Worm (Caenorhabditis elegans): ENCODE measurements around the gene ceph-41.

Gene ceph-41

ce11 chrIV:8126902-8127301, at the start of gene ceph-41:
TSS of gene ceph-41 (plus strand) at chrIV:8127202.
- no peak for TF ChIP-seq scrt-1 (GFP tag; IDR thresholded peaks at IDR 0.05)
- TF ChIP-seq hnd-1 (tag; optimal IDR thresholded peaks at IDR 0.05), result no peak
- TF ChIP-seq ceh-13 (GFP tag; optimal IDR thresholded peaks at IDR 0.05), result no peak
- no peak for TF ChIP-seq tbx-37 (GFP tag; conservative IDR thresholded peaks at IDR 0.05)

DNA sequence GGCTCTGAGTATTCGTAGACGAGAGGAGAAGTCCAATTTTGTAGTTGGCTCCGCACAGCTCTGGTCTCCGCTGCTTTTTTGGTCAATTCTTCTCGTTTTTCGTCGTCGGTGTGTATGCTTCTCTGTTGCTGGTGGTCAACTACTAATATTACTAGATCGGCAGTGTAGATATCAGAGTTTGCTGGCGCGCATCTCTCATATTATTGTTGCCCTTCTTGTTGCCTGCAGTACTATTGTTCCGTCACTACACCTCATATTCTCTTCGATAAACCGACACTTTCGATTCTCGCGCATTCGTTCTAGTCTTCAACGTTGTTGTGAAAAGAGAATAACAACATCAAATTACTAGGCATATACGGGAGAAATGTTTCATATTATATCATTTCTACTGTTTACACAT, 46.8 kb upstream of the ceph-41 start:
- TF ChIP-seq ceh-36 (tag; optimal IDR thresholded peaks at IDR 0.05) (no peak), tbx-37 (GFP tag; conservative IDR thresholded peaks at IDR 0.05) (no peak), tra-4 (tag; optimal IDR thresholded peaks at IDR 0.05) (no peak), pes-1 (GFP tag; IDR thresholded peaks at IDR 0.05) (no peak), ama-1 (optimal IDR thresholded peaks at IDR 0.05) (no peak), ets-7 (tag; optimal IDR thresholded peaks at IDR 0.05) (no peak), scrt-1 (GFP tag; IDR thresholded peaks at IDR 0.05) (no peak), hmg-4 (GFP tag; optimal IDR thresholded peaks at IDR 0.05) (no peak), hmbx-1 (tag; optimal IDR thresholded peaks at IDR 0.05) (no peak), aly-1 (tag; optimal IDR thresholded peaks at IDR 0.05) (no peak), hnd-1 (tag; optimal IDR thresholded peaks at IDR 0.05) (no peak)

ce11 chrIV:8080782-8081181, 46.2 kb upstream of the ceph-41 start:
- no peak for TF ChIP-seq B0310.2 (tag; optimal IDR thresholded peaks at IDR 0.05)
- no peak for TF ChIP-seq tbx-11 (GFP tag; IDR thresholded peaks at IDR 0.05)
- TF ChIP-seq ama-1 (optimal IDR thresholded peaks at IDR 0.05), result no peak
- TF ChIP-seq ceh-36 (tag; optimal IDR thresholded peaks at IDR 0.05), result no peak
- TF ChIP-seq hnd-1 (tag; optimal IDR thresholded peaks at IDR 0.05), result no peak
- no peak for TF ChIP-seq tra-4 (tag; optimal IDR thresholded peaks at IDR 0.05)
- TF ChIP-seq aly-1 (tag; optimal IDR thresholded peaks at IDR 0.05), result no peak
- TF ChIP-seq scrt-1 (GFP tag; IDR thresholded peaks at IDR 0.05), result no peak
- TF ChIP-seq hmbx-1 (tag; optimal IDR thresholded peaks at IDR 0.05), result no peak

ce11 chrIV:8086552-8086951, 40.5 kb upstream of the ceph-41 start, which contains the start of gene nsy-7:
TSS of gene nsy-7 (minus strand) at chrIV:8086652.
- TF ChIP-seq ama-1 (optimal IDR thresholded peaks at IDR 0.05) (no peak), tbx-11 (GFP tag; IDR thresholded peaks at IDR 0.05) (no peak), aly-1 (tag; optimal IDR thresholded peaks at IDR 0.05) (no peak), hnd-1 (tag; optimal IDR thresholded peaks at IDR 0.05) (no peak), hmg-4 (GFP tag; optimal IDR thresholded peaks at IDR 0.05) (no peak), flt-1 (GFP tag; IDR thresholded peaks at IDR 0.05) (no peak), tbx-37 (GFP tag; conservative IDR thresholded peaks at IDR 0.05) (no peak), hmbx-1 (tag; optimal IDR thresholded peaks at IDR 0.05) (no peak)

DNA sequence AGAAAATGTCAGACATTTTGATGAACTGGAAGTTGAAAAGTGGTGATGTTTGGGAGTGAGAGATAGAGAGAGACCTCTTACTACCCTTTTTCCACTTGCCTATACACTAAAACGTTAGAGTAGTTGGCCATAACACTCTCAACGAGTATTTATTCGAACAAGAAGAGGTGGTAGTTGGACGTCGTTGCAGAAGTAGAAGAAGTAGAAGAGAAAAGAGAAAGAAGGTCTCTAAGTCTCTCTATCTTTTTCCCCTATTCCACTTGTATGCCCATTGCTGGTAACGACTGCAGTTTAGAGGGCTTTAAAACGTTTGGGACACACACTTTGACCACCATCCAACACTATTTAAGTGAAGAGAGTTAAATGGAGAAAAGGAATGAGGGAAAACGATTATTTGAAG, 35.5 kb upstream of the ceph-41 start:
- no peak for TF ChIP-seq aly-1 (tag; optimal IDR thresholded peaks at IDR 0.05)
- no peak for TF ChIP-seq tra-4 (tag; optimal IDR thresholded peaks at IDR 0.05)
- no peak for TF ChIP-seq flt-1 (GFP tag; IDR thresholded peaks at IDR 0.05)
- no peak for TF ChIP-seq hnd-1 (tag; optimal IDR thresholded peaks at IDR 0.05)
- TF ChIP-seq tbx-37 (GFP tag; conservative IDR thresholded peaks at IDR 0.05), result no peak
- TF ChIP-seq ama-1 (optimal IDR thresholded peaks at IDR 0.05), result no peak
- TF ChIP-seq B0310.2 (tag; optimal IDR thresholded peaks at IDR 0.05), result no peak
- TF ChIP-seq ets-7 (tag; optimal IDR thresholded peaks at IDR 0.05), result no peak
- TF ChIP-seq ceh-13 (GFP tag; optimal IDR thresholded peaks at IDR 0.05), result no peak
- no peak for TF ChIP-seq pes-1 (GFP tag; IDR thresholded peaks at IDR 0.05)
- no peak for TF ChIP-seq F13C5.2 (tag; optimal IDR thresholded peaks at IDR 0.05)

DNA sequence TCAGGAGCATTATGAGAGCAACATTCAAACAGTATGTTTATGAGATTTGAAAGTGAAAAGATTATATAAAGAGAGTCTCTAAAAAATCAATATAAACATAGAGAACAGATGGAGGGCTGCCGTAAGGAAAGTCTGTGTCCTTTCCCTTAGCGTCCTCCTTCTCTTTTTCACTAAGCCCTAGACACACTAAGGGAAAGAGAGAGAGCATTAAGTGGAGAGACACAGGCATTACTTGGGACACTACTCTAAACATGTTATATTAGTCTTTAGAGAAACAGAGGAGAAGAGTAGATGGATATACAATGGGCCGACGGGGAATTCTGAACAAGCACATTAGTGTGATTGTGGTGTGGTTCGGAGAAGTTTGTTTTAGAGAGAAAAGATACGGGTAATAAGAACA, 30.6 kb upstream of the ceph-41 start:
- TF ChIP-seq sea-1 (GFP tag; conservative IDR thresholded peaks at IDR 0.05), result no peak
- TF ChIP-seq B0310.2 (tag; optimal IDR thresholded peaks at IDR 0.05), result no peak
- TF ChIP-seq ceh-13 (GFP tag; optimal IDR thresholded peaks at IDR 0.05), result no peak

ce11 chrIV:8099601-8100000, 27.4 kb upstream of the ceph-41 start, which contains the start of gene Y42H9AR.2:
TSS of gene Y42H9AR.2 (plus strand) at chrIV:8099901.
- TF ChIP-seq ets-7 (tag; optimal IDR thresholded peaks at IDR 0.05), result no peak
- TF ChIP-seq B0310.2 (tag; optimal IDR thresholded peaks at IDR 0.05), result no peak
- no peak for TF ChIP-seq tbx-37 (GFP tag; conservative IDR thresholded peaks at IDR 0.05)
- TF ChIP-seq hmg-4 (GFP tag; optimal IDR thresholded peaks at IDR 0.05), result no peak
- TF ChIP-seq flt-1 (GFP tag; IDR thresholded peaks at IDR 0.05), result no peak
- TF ChIP-seq sea-1 (GFP tag; conservative IDR thresholded peaks at IDR 0.05), result no peak
- no peak for TF ChIP-seq aly-1 (tag; optimal IDR thresholded peaks at IDR 0.05)
- no peak for TF ChIP-seq tbx-11 (GFP tag; IDR thresholded peaks at IDR 0.05)
- no peak for TF ChIP-seq scrt-1 (GFP tag; IDR thresholded peaks at IDR 0.05)
- TF ChIP-seq tra-4 (tag; optimal IDR thresholded peaks at IDR 0.05), result no peak
- TF ChIP-seq F13C5.2 (tag; optimal IDR thresholded peaks at IDR 0.05), result no peak
- no peak for TF ChIP-seq ceh-13 (GFP tag; optimal IDR thresholded peaks at IDR 0.05)
- TF ChIP-seq hmbx-1 (tag; optimal IDR thresholded peaks at IDR 0.05), result no peak
- TF ChIP-seq ceh-36 (tag; optimal IDR thresholded peaks at IDR 0.05), result no peak
- TF ChIP-seq hnd-1 (tag; optimal IDR thresholded peaks at IDR 0.05), result no peak
- no peak for TF ChIP-seq pes-1 (GFP tag; IDR thresholded peaks at IDR 0.05)
- TF ChIP-seq ama-1 (optimal IDR thresholded peaks at IDR 0.05), result no peak

DNA sequence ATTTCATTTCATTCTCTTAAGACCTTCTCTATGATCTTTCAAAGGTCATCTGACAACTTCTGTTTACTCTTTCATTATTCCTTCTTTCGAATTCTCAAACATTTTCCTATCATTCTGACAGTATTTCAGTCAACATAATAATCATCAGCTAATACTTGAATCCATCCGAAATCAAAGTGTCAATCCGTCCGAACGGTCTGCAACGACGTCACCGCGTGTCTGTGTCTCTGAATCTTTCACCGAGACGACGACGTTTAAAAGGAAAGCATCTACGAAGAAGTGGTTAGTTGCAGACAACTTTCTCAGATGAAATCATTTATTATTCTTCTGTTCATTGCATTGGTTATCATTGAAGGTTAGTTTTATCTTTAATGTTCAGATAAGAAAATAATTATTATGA, 24.8 kb upstream of the ceph-41 start, which contains the start of gene Y42H9AR.5:
Y42H9AR.5 (plus strand) TSS at position 301 of the 400 bp plus-strand sequence.
- TF ChIP-seq ceh-13 (GFP tag; optimal IDR thresholded peaks at IDR 0.05), result no peak
- no peak for TF ChIP-seq sea-1 (GFP tag; conservative IDR thresholded peaks at IDR 0.05)
- TF ChIP-seq hmg-4 (GFP tag; optimal IDR thresholded peaks at IDR 0.05), result no peak
- no peak for TF ChIP-seq hnd-1 (tag; optimal IDR thresholded peaks at IDR 0.05)
- no peak for TF ChIP-seq aly-1 (tag; optimal IDR thresholded peaks at IDR 0.05)
- no peak for TF ChIP-seq B0310.2 (tag; optimal IDR thresholded peaks at IDR 0.05)
- no peak for TF ChIP-seq F13C5.2 (tag; optimal IDR thresholded peaks at IDR 0.05)
- TF ChIP-seq pes-1 (GFP tag; IDR thresholded peaks at IDR 0.05), result no peak
- no peak for TF ChIP-seq tbx-11 (GFP tag; IDR thresholded peaks at IDR 0.05)
- no peak for TF ChIP-seq ets-7 (tag; optimal IDR thresholded peaks at IDR 0.05)
- TF ChIP-seq scrt-1 (GFP tag; IDR thresholded peaks at IDR 0.05), result no peak
- no peak for TF ChIP-seq hmbx-1 (tag; optimal IDR thresholded peaks at IDR 0.05)
- TF ChIP-seq ceh-36 (tag; optimal IDR thresholded peaks at IDR 0.05), result no peak
- no peak for TF ChIP-seq tbx-37 (GFP tag; conservative IDR thresholded peaks at IDR 0.05)
- TF ChIP-seq tra-4 (tag; optimal IDR thresholded peaks at IDR 0.05), result no peak
- no peak for TF ChIP-seq flt-1 (GFP tag; IDR thresholded peaks at IDR 0.05)

Measured in whole organism, early embryonic.